Fruit fly (Drosophila melanogaster) whole organism, embryonic: Measurements from ENCODE around the gene Ttc19.
A peak's percentile ranks its signal among the peaks of the same experiment; 100 is the strongest.

Source experiments
- Adf1 ChIP-seq: fragments of 200-800 bp; sonication (Bioruptor generic); IDR thresholded peaks from 2 replicates; pipeline ENCODE4 v1.3.6; 2022; ENCODE audit warnings: missing biosample characterization, missing genetic modification characterization
- Bdp1 ChIP-seq: fragments of 200-800 bp; sonication (Bioruptor generic); optimal IDR thresholded peaks from 3 replicates; lab custom pipeline; 2016; ENCODE audit warnings: missing biosample characterization, missing genetic modification characterization
- CG10959 ChIP-seq: fragments of 200-800 bp; sonication (Bioruptor generic); IDR thresholded peaks from 2 replicates; pipeline ENCODE4 v1.3.6; 2022; ENCODE audit warnings: missing biosample characterization, missing genetic modification characterization
- CG11398 ChIP-seq: fragments of 200-800 bp; sonication (Bioruptor generic); optimal IDR thresholded peaks from 2 replicates; lab custom pipeline; 2016; ENCODE audit warnings: missing biosample characterization, missing genetic modification characterization
- CG13424 ChIP-seq: fragments of 200-800 bp; sonication (Bioruptor generic); optimal IDR thresholded peaks from 2 replicates; lab custom pipeline; 2019; ENCODE audit warnings: missing biosample characterization, mild to moderate bottlenecking, missing genetic modification characterization, moderate library complexity
- CG15696 ChIP-seq: fragments of 200-800 bp; sonication (Bioruptor generic); optimal IDR thresholded peaks from 2 replicates; lab custom pipeline; 2019; ENCODE audit warnings: missing biosample characterization, mild to moderate bottlenecking, missing genetic modification characterization, moderate library complexity
- CG18011 ChIP-seq: fragments of 200-800 bp; sonication (Bioruptor generic); optimal IDR thresholded peaks from 2 replicates; lab custom pipeline; 2017; ENCODE audit warnings: missing biosample characterization, missing genetic modification characterization, mild to moderate bottlenecking, moderate library complexity, missing genotype
- CG31441 ChIP-seq: fragments of 200-800 bp; sonication (Bioruptor generic); IDR thresholded peaks from 2 replicates; pipeline ENCODE4 v1.3.6; 2022; ENCODE audit warnings: missing biosample characterization, missing genetic modification characterization
- CG34422 ChIP-seq: fragments of 200-800 bp; sonication (Bioruptor generic); IDR thresholded peaks from 3 replicates; pipeline ENCODE4 v1.3.6; 2022; ENCODE audit warnings: missing biosample characterization, missing genetic modification characterization
- CG3726 ChIP-seq: fragments of 200-800 bp; sonication (Bioruptor generic); IDR thresholded peaks from 3 replicates; pipeline ENCODE4, ENCODE4 v1.3.6; 2022; ENCODE audit warnings: missing biosample characterization, missing genetic modification characterization
- CG4707 ChIP-seq: fragments of 200-800 bp; sonication (Bioruptor generic); optimal IDR thresholded peaks from 2 replicates; lab custom pipeline; 2018; ENCODE audit warnings: missing biosample characterization, mild to moderate bottlenecking, missing genetic modification characterization, moderate library complexity
- CG6175 ChIP-seq: fragments of 200-800 bp; sonication (Bioruptor generic); IDR thresholded peaks from 3 replicates; pipeline ENCODE4 v1.3.6; 2022; ENCODE audit warnings: missing biosample characterization, missing genetic modification characterization
- CG8478 ChIP-seq: fragments of >200 bp; optimal IDR thresholded peaks from 2 replicates; lab custom pipeline; 2018
- CG9215 ChIP-seq: fragments of 200-800 bp; sonication (Bioruptor generic); IDR thresholded peaks from 2 replicates; pipeline ENCODE4 v1.3.6; 2022; ENCODE audit warnings: missing biosample characterization, missing genetic modification characterization
- CG9437 ChIP-seq: fragments of 200-800 bp; sonication (Bioruptor generic); optimal IDR thresholded peaks from 2 replicates; lab custom pipeline; 2018; ENCODE audit warnings: missing biosample characterization, mild to moderate bottlenecking, missing genetic modification characterization
- Doc3 ChIP-seq: fragments of 200-800 bp; sonication (Bioruptor generic); IDR thresholded peaks from 3 replicates; pipeline ENCODE4 v1.3.6; 2022; ENCODE audit warnings: missing biosample characterization, missing genetic modification characterization; ENCODE audit not compliant: partially characterized antibody
- HLH3B ChIP-seq: fragments of 200-800 bp; sonication (Bioruptor generic); IDR thresholded peaks from 2 replicates; pipeline ENCODE4 v1.3.6; 2022; ENCODE audit warnings: missing biosample characterization, missing genetic modification characterization
- HLH4C ChIP-seq: fragments of 200-800 bp; sonication (Bioruptor generic); IDR thresholded peaks from 3 replicates; pipeline ENCODE4 v1.3.6; 2022; ENCODE audit warnings: missing biosample characterization, missing genetic modification characterization; ENCODE audit not compliant: partially characterized antibody
- Lhr ChIP-seq: fragments of 200-800 bp; sonication (Bioruptor generic); optimal IDR thresholded peaks from 3 replicates; lab custom pipeline; 2017; ENCODE audit warnings: mild to moderate bottlenecking, missing biosample characterization, missing genetic modification reagents, missing genetic modification characterization
- Lim3 ChIP-seq: fragments of 200-800 bp; sonication (Bioruptor generic); IDR thresholded peaks from 2 replicates; pipeline ENCODE4 v1.3.6; 2022; ENCODE audit warnings: missing biosample characterization, missing genetic modification characterization
- MESR4 ChIP-seq: fragments of 200-800 bp; sonication (Bioruptor generic); optimal IDR thresholded peaks from 2 replicates; lab custom pipeline; 2018; ENCODE audit warnings: missing biosample characterization, mild to moderate bottlenecking, missing genetic modification characterization, moderate library complexity
- MTF-1 ChIP-seq: fragments of 200-800 bp; sonication (Bioruptor generic); optimal IDR thresholded peaks from 2 replicates; lab custom pipeline; 2018; ENCODE audit warnings: missing biosample characterization, mild to moderate bottlenecking, missing genetic modification characterization, borderline replicate concordance
- Pdp1 ChIP-seq, 2 experiments: fragments of 200-800 bp; sonication (Bioruptor generic); optimal IDR thresholded peaks; 3 replicates each; lab custom pipeline; 2016; ENCODE audit warnings: missing biosample characterization in 2 of 2, missing genetic modification characterization in 2 of 2, mild to moderate bottlenecking in 1 of 2, moderate library complexity in 1 of 2
- Ptx1 ChIP-seq: fragments of 200-800 bp; sonication (Bioruptor generic); IDR thresholded peaks from 2 replicates; pipeline ENCODE4 v1.3.6; 2022; ENCODE audit warnings: missing biosample characterization, missing genetic modification characterization
- Scr ChIP-seq: fragments of 200-800 bp; sonication (Bioruptor generic); IDR thresholded peaks from 2 replicates; pipeline ENCODE4 v1.3.6; 2022; ENCODE audit warnings: missing biosample characterization, missing genetic modification characterization; ENCODE audit not compliant: partially characterized antibody
- aop ChIP-seq: fragments of 200-800 bp; sonication (Bioruptor generic); IDR thresholded peaks from 2 replicates; pipeline ENCODE4 v1.3.6; 2022; ENCODE audit warnings: missing biosample characterization, missing genetic modification characterization
- ato ChIP-seq: fragments of 200-800 bp; sonication (Bioruptor generic); IDR thresholded peaks from 2 replicates; pipeline ENCODE4 v1.3.6; 2022; ENCODE audit warnings: missing biosample characterization, missing genetic modification characterization; ENCODE audit not compliant: partially characterized antibody
- bab2 ChIP-seq: fragments of 200-800 bp; sonication (Bioruptor generic); optimal IDR thresholded peaks from 2 replicates; lab custom pipeline; 2016; ENCODE audit warnings: missing biosample characterization, missing genetic modification characterization
- bsh ChIP-seq, 2 experiments: fragments of 200-800 bp; sonication (Bioruptor generic); optimal IDR thresholded peaks; 2 replicates each; lab custom pipeline; 2017 to 2018; ENCODE audit warnings: mild to moderate bottlenecking in 2 of 2, missing biosample characterization in 2 of 2, missing genetic modification characterization in 2 of 2, moderate library complexity in 1 of 2
- cad ChIP-seq: fragments of >200 bp; optimal IDR thresholded peaks from 2 replicates; lab custom pipeline; 2017; ENCODE audit warnings: missing biosample characterization, missing genetic modification characterization
- cg ChIP-seq: fragments of 200-800 bp; sonication (Bioruptor generic); optimal IDR thresholded peaks from 3 replicates; lab custom pipeline; 2019; ENCODE audit warnings: missing biosample characterization, mild to moderate bottlenecking, missing genetic modification characterization, moderate library complexity
- chinmo ChIP-seq: fragments of 200-800 bp; sonication (Bioruptor generic); IDR thresholded peaks from 4 replicates; pipeline ENCODE4 v1.3.6; 2022; ENCODE audit warnings: missing biosample characterization, missing genetic modification characterization; ENCODE audit not compliant: partially characterized antibody
- crc ChIP-seq: fragments of 200-800 bp; sonication (Bioruptor generic); optimal IDR thresholded peaks from 2 replicates; lab custom pipeline; 2016; ENCODE audit warnings: missing biosample characterization, missing genetic modification characterization
- dysf ChIP-seq: fragments of 200-800 bp; sonication (Bioruptor generic); IDR thresholded peaks from 3 replicates; pipeline ENCODE4 v1.3.6; 2022; ENCODE audit warnings: missing biosample characterization, missing genetic modification characterization
- fru ChIP-seq: fragments of >200 bp; optimal IDR thresholded peaks from 2 replicates; lab custom pipeline; 2017
- grn ChIP-seq: fragments of 200-800 bp; sonication (Bioruptor generic); optimal IDR thresholded peaks from 3 replicates; lab custom pipeline; 2017; ENCODE audit warnings: missing biosample characterization, missing genetic modification characterization
- hb ChIP-seq: fragments of 200-800 bp; sonication (Bioruptor generic); IDR thresholded peaks from 3 replicates; pipeline ENCODE4 v1.3.6; 2022; ENCODE audit warnings: missing biosample characterization, missing genetic modification characterization; ENCODE audit not compliant: partially characterized antibody
- ind ChIP-seq: fragments of 200-800 bp; sonication (Bioruptor generic); optimal IDR thresholded peaks from 3 replicates; lab custom pipeline; 2016; ENCODE audit warnings: missing biosample characterization, missing genetic modification characterization
- jigr1 ChIP-seq: fragments of 200-800 bp; sonication (Bioruptor generic); IDR thresholded peaks from 3 replicates; pipeline ENCODE4 v1.3.6; 2022; ENCODE audit warnings: missing biosample characterization, missing genetic modification characterization
- jumu ChIP-seq: fragments of 200-800 bp; sonication (Bioruptor generic); optimal IDR thresholded peaks from 3 replicates; lab custom pipeline; 2016; ENCODE audit warnings: missing biosample characterization, missing genetic modification characterization
- kni ChIP-seq: fragments of 200-800 bp; sonication (Bioruptor generic); optimal IDR thresholded peaks from 3 replicates; lab custom pipeline; 2017; ENCODE audit warnings: mild to moderate bottlenecking, missing biosample characterization, missing genetic modification reagents, missing genetic modification characterization
- mld ChIP-seq: fragments of 200-800 bp; sonication (Bioruptor generic); IDR thresholded peaks from 3 replicates; pipeline ENCODE4 v1.3.6; 2022; ENCODE audit warnings: missing biosample characterization, missing genetic modification characterization; ENCODE audit not compliant: partially characterized antibody
- pros ChIP-seq: fragments of 200-800 bp; sonication (Bioruptor generic); optimal IDR thresholded peaks from 3 replicates; lab custom pipeline; 2019; ENCODE audit warnings: missing biosample characterization, mild to moderate bottlenecking, missing genetic modification characterization, moderate library complexity
- tx ChIP-seq: fragments of 200-800 bp; sonication (Bioruptor generic); optimal IDR thresholded peaks from 2 replicates; lab custom pipeline; 2016; ENCODE audit warnings: missing biosample characterization, missing genetic modification characterization
- vvl ChIP-seq: fragments of 200-800 bp; sonication (Bioruptor generic); IDR thresholded peaks from 2 replicates; pipeline ENCODE4 v1.3.6; 2022; ENCODE audit warnings: missing biosample characterization, missing genetic modification characterization
- wor ChIP-seq: fragments of 200-800 bp; sonication (Bioruptor generic); IDR thresholded peaks from 2 replicates; pipeline ENCODE4 v1.3.6; 2022; ENCODE audit warnings: missing biosample characterization, missing genetic modification characterization

Gene Ttc19

DNA sequence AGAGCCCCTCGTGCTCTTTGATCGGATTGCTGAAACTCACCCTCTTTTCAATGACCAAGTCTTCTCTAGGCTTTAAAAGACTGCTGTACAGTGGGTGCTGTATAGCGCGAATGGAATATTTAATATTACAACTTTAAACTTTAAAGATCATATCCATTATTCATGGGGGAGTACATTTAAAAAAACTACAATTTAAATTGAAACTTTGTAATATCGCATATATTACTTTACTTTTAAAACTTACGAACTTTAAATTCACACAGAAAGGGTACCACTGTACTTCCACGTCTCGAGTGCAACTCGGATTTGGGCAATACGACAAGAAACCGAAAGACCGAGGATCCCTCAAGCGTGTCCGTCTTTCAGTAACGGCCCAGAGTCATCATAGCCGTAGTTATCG is 14.0 kb upstream of the Ttc19 start, which contains the start of gene Phlpp (continued):
- TF ChIP-seq MTF-1 (GFP tag; lab: Kevin White, UChicago): peak; percentile 3
- TF ChIP-seq CG31441 (GFP tag; lab: Robert Waterston, UW): peak; percentile 78
- TF ChIP-seq jigr1 (GFP tag; lab: Robert Waterston, UW): no peak
- TF ChIP-seq CG15696 (tag; lab: Kevin White, UChicago): peak; percentile 60
- TF ChIP-seq CG13424 (tag; lab: Kevin White, UChicago): peak; percentile 41
- 0 out of 2 replicates have a peak, but pooled peaks have one; percentile 38 for TF ChIP-seq wor
- TF ChIP-seq ato (GFP tag; lab: Robert Waterston, UW): no peak
- no peak for TF ChIP-seq aop

DNA sequence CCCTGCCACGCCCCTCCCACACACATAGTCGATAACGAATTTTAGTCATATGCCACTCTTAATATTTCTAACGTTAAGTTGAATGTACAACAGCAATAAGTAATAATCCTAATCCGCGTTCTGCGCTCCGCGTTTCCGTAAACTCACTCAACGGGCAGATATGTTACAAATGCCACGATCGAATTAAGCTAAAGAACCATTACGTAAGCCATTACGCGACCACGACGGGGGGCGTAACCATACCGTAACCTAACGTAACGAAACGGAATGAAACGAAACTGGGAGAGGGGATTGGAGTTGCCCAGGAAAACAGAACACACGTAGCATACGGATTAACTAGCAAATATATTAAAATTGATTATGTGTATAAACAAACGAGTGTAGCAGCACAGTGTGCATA is 12.9 kb upstream of the Ttc19 start:
- TF ChIP-seq mld (GFP tag; lab: Robert Waterston, UW) (peak; percentile 38; the same call in 1 of the 3 replicates), Pdp1 (GFP tag; optimal IDR thresholded peaks at IDR 0.05; lab: Kevin White, UChicago) (peak in 1 of 2 experiments; percentile 61), CG9437 (GFP tag; lab: Kevin White, UChicago) (peak; percentile 95), Bdp1 (GFP tag; lab: Kevin White, UChicago) (no peak)

DNA sequence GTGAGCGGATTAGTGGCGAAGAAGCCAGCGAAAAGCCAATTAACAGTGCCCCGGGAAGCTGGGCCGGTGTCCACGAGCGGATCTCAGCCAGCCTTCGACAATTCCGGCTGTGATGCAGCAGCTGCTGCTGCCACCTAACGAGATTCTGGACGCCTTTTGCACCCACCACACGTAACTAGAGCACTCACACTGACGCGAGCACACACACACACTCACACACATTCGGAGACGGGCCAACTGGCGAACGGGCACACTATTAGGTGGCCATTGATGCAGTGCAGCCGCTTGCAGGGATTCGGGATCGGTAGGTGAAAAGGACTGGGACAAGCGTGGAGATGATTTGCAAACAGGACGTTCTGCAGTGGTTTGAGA is 9.6 kb upstream of the Ttc19 start:
- no peak for TF ChIP-seq crc
- TF ChIP-seq cg (GFP tag; lab: Kevin White, UChicago): peak; percentile 78
- TF ChIP-seq bab2 (GFP tag; lab: Kevin White, UChicago): no peak
- peak; percentile 18 for TF ChIP-seq MESR4 (GFP tag; lab: Kevin White, UChicago)
- no peak for TF ChIP-seq grn (GFP tag; lab: Kevin White, UChicago)
- no peak for TF ChIP-seq bsh (GFP tag; optimal IDR thresholded peaks at IDR 0.05; lab: Kevin White, UChicago)
- TF ChIP-seq Lhr (GFP tag; lab: Kevin White, UChicago): no peak
- TF ChIP-seq Doc3 (GFP tag; lab: Robert Waterston, UW): no peak
- no peak for TF ChIP-seq CG6175 (GFP tag; lab: Robert Waterston, UW)
- no peak for TF ChIP-seq CG11398 (GFP tag; lab: Kevin White, UChicago)
- TF ChIP-seq Adf1 (GFP tag; lab: Robert Waterston, UW): 0 out of 2 replicates have a peak, but pooled peaks have one; percentile 29
- TF ChIP-seq HLH4C (GFP tag; lab: Robert Waterston, UW): no peak
- TF ChIP-seq fru (lab: Kevin White, UChicago): peak; percentile 34
- no peak for TF ChIP-seq jumu (GFP tag; lab: Kevin White, UChicago)
- TF ChIP-seq hb (GFP tag; lab: Robert Waterston, UW): no peak
- TF ChIP-seq CG10959 (GFP tag; lab: Robert Waterston, UW): no peak
- peak; percentile 80 for TF ChIP-seq kni (GFP tag; lab: Kevin White, UChicago)
- TF ChIP-seq Lim3 (GFP tag; lab: Robert Waterston, UW): 0 out of 2 replicates have a peak, but pooled peaks have one; percentile 5
- 0 out of 3 replicates have a peak, but pooled peaks have one; percentile 30 for TF ChIP-seq CG34422 (GFP tag; lab: Robert Waterston, UW)
- TF ChIP-seq chinmo (GFP tag; lab: Robert Waterston, UW): 0 out of 4 replicates have a peak, but pooled peaks have one; percentile 27
- TF ChIP-seq CG8478 (lab: Kevin White, UChicago): peak; percentile 52
- TF ChIP-seq, all 482 proteins: peak for 9

DNA sequence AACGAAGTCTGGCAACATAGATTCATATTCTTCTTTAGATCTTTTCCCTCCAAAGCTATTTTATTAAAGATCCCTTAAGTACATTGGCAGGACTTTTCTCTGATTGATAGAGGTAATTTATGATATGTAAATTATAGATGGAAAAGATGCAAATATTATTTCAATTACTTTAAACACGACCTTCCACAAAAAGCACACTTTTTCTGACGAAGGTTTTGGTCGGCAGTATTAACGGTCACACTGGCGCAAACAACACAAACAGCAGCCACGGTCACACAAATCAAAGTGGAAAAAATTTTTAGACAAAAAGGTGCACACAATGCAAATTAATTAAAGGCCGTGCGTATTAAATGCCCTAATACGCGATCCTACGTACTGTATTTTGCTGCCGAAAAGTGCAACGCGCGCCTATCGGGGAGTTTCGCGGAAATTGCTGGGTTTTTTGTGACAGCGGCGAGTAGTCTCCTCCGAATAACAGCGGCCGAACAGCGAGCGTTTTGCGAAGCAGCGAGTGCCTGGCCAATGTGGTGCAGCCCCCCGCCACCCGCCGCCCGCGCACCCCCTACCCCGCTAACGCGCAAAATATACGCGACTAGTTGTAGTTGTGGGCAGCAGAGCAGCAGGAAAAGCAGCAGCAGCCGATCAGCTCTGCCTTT is 9.0 kb upstream of the Ttc19 start, which contains the start of gene CG10492:
TSS of gene CG10492 (plus strand) at position 219 of the 656 bp plus-strand sequence.
- TF ChIP-seq Scr (GFP tag; lab: Robert Waterston, UW): no peak
- TF ChIP-seq cad (GFP tag; lab: Kevin White, UChicago): no peak
- TF ChIP-seq vvl (GFP tag; lab: Robert Waterston, UW): no peak
- TF ChIP-seq tx: no peak
- TF ChIP-seq HLH3B: no peak
- TF ChIP-seq dysf: no peak
- TF ChIP-seq ind (GFP tag; lab: Kevin White, UChicago): no peak
- TF ChIP-seq CG3726 (GFP tag; lab: Robert Waterston, UW): no peak
- TF ChIP-seq CG4707 (GFP tag; lab: Kevin White, UChicago): no peak
- TF ChIP-seq Ptx1 (GFP tag; lab: Robert Waterston, UW): no peak
- TF ChIP-seq CG18011 (GFP tag; lab: Kevin White, UChicago): no peak
- TF ChIP-seq pros (GFP tag; lab: Kevin White, UChicago): no peak
- TF ChIP-seq CG9215 (GFP tag; lab: Robert Waterston, UW): no peak
